Worm (Caenorhabditis elegans): Measurements from ENCODE around the gene kvs-4.

DNA sequence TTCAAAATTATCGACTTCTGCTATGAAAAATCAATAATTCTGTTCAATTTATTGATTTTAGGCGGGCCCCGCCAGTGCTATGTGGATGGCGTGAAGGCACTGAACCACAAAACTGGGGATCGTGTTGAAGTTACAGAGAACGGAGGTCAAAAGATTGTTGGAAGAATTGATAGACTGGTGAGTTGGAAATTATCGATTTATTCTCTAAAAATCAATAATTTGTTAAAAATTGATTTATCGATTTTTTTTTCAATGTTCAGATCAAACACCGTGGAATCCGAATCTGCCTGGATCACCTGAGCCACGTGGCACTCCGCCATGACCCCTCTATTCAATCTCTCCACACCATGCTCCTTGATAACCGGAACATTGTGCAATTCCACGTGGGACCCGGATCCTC is 57.8 kb downstream of the kvs-4 start:
- no peak for TF ChIP-seq nhr-10 (tag; optimal IDR thresholded peaks at IDR 0.05)
- no peak for TF ChIP-seq jun-1 (tag; optimal IDR thresholded peaks at IDR 0.05)
- TF ChIP-seq mep-1 (tag; optimal IDR thresholded peaks at IDR 0.05): no peak
- no peak for TF ChIP-seq dmd-6 (GFP tag; IDR thresholded peaks at IDR 0.05)
- TF ChIP-seq attf-4 (tag; optimal IDR thresholded peaks at IDR 0.05): no peak
- no peak for TF ChIP-seq zag-1 (tag; optimal IDR thresholded peaks at IDR 0.05)
- TF ChIP-seq nhr-28 (tag; optimal IDR thresholded peaks at IDR 0.05): no peak
- no peak for TF ChIP-seq nhr-41 (GFP tag; IDR thresholded peaks at IDR 0.05)
